Fruit fly (Drosophila melanogaster): ENCODE measurements around the gene CG7950.

The CG7950 gene

DNA sequence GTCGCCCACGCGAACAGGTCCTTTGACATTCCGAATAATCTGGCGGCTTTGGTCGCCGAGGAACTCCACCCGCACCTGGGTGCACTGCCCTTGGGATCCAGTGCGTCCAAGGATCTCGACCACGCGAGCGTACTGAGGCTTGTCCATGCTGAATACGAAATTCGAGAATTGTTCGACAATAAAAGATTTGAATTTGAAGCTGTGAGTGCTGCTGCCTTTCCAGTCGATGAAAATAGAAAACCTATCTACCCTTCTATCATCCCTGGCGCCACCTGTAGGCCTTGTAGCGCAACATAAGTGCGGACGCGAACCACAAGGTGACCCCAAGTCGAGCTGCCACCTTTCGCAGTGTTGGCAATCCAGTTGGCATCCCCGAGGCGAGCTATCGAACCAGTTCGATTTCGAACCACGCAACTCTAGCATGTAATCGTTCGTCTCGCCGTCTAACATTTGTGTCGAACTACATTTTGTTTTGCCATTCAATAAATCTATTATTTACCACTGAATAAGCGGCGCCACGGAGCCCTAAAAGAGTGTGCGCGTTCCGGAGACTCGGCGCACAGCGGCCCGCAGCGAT lies 34.1 kb upstream of the CG7950 start, which contains the start of the genes RpS28a and Axn (continued):
- TF ChIP-seq crp (GFP tag; optimal IDR thresholded peaks at IDR 0.05) (peak in 1 of 2 experiments; percentile 54), CG11247 (GFP tag; IDR thresholded peaks at IDR 0.05) (no peak), sima (GFP tag; optimal IDR thresholded peaks at IDR 0.05) (no peak), sug (tag; optimal IDR thresholded peaks at IDR 0.05) (no peak), CG10147 (GFP tag; optimal IDR thresholded peaks at IDR 0.05) (no peak), Oaz (GFP tag; IDR thresholded peaks at IDR 0.05) (no peak), phol (tag; optimal IDR thresholded peaks at IDR 0.05) (peak; percentile 37), PHDP (tag; optimal IDR thresholded peaks at IDR 0.05) (no peak), CG16815 (GFP tag; optimal IDR thresholded peaks at IDR 0.05) (no peak), tll (GFP tag; optimal IDR thresholded peaks at IDR 0.05) (peak in 1 of 2 experiments; percentile 11), lab (GFP tag; optimal IDR thresholded peaks at IDR 0.05) (no peak), CG17912 (GFP tag; optimal IDR thresholded peaks at IDR 0.05) (peak; percentile 32), slp2 (GFP tag; optimal IDR thresholded peaks at IDR 0.05) (no peak), Scr (GFP tag; IDR thresholded peaks at IDR 0.05; ENCODE audit: partially characterized antibody) (peak; percentile 58; the same call in 1 of the 2 replicates), CG14710 (tag; optimal IDR thresholded peaks at IDR 0.05) (peak; percentile 41), Hmx (GFP tag; optimal IDR thresholded peaks at IDR 0.05) (no peak), GATAe (GFP tag; conservative IDR thresholded peaks at IDR 0.05) (no peak), eyg (GFP tag; optimal IDR thresholded peaks at IDR 0.05) (no peak), bsh (GFP tag; optimal IDR thresholded peaks at IDR 0.05) (no peak), CG42726 (GFP tag; IDR thresholded peaks at IDR 0.05; ENCODE audit: partially characterized antibody) (peak; percentile 59), vfl (GFP tag; optimal IDR thresholded peaks at IDR 0.05) (no peak), MESR4 (GFP tag; optimal IDR thresholded peaks at IDR 0.05) (peak; percentile 94), CG9932 (GFP tag; IDR thresholded peaks at IDR 0.05) (peak; percentile 65), slbo (GFP tag; IDR thresholded peaks at IDR 0.05) (peak; percentile 52), CG3726 (GFP tag; IDR thresholded peaks at IDR 0.05) (no peak), CG18476 (GFP tag; optimal IDR thresholded peaks at IDR 0.05) (no peak), CG7839 (tag; optimal IDR thresholded peaks at IDR 0.05) (no peak), cad (GFP tag; optimal IDR thresholded peaks at IDR 0.05) (no peak), CG8359 (GFP tag; optimal IDR thresholded peaks at IDR 0.05; ENCODE audit: borderline replicate concordance) (no peak), CG30403 (GFP tag; optimal IDR thresholded peaks at IDR 0.05) (no peak), CG2116 (GFP tag; optimal IDR thresholded peaks at IDR 0.05) (peak; percentile 97), pnt (GFP tag; optimal IDR thresholded peaks at IDR 0.05) (peak; percentile 18), rib (GFP tag; IDR thresholded peaks at IDR 0.05) (no peak), H15 (GFP tag; IDR thresholded peaks at IDR 0.05) (no peak), Lhr (GFP tag; optimal IDR thresholded peaks at IDR 0.05) (peak; percentile 91), YL-1 (GFP tag; optimal IDR thresholded peaks at IDR 0.05) (peak; percentile 58), CG11696 (GFP tag; IDR thresholded peaks at IDR 0.05) (no peak), CG9727 (GFP tag; optimal IDR thresholded peaks at IDR 0.05) (no peak), D19B (GFP tag; optimal IDR thresholded peaks at IDR 0.05) (no peak), Blimp-1 (GFP tag; optimal IDR thresholded peaks at IDR 0.05) (no peak), CG6175 (GFP tag; IDR thresholded peaks at IDR 0.05) (no peak), HLH54F (GFP tag; optimal IDR thresholded peaks at IDR 0.05) (no peak), gcm2 (GFP tag; optimal IDR thresholded peaks at IDR 0.05) (no peak), CG3847 (GFP tag; IDR thresholded peaks at IDR 0.05) (peak; percentile 76), CG6791 (GFP tag; IDR thresholded peaks at IDR 0.05; ENCODE audit: partially characterized antibody) (peak; percentile 4; the same call in 1 of the 3 replicates), Mrtf (GFP tag; IDR thresholded peaks at IDR 0.05) (no peak), CG32772 (GFP tag; IDR thresholded peaks at IDR 0.05) (no peak), CG11504 (tag; optimal IDR thresholded peaks at IDR 0.05) (no peak), trem (tag; optimal IDR thresholded peaks at IDR 0.05) (peak; percentile 99), Lim3 (GFP tag; IDR thresholded peaks at IDR 0.05) (no peak)
